Fruit fly (Drosophila melanogaster) whole organism, embryonic: ENCODE results near the gene CG34256.
A peak's percentile ranks its signal among the peaks of the same experiment; 100 is the strongest.

Experiments
- Adf1 ChIP-seq: fragments of 200-800 bp; sonication (Bioruptor generic); IDR thresholded peaks from 2 replicates; pipeline ENCODE4 v1.3.6; 2022; ENCODE audit warnings: missing biosample characterization, missing genetic modification characterization
- CG10959 ChIP-seq: fragments of 200-800 bp; sonication (Bioruptor generic); IDR thresholded peaks from 2 replicates; pipeline ENCODE4 v1.3.6; 2022; ENCODE audit warnings: missing biosample characterization, missing genetic modification characterization
- CG11695 ChIP-seq: fragments of 200-800 bp; sonication (Bioruptor generic); IDR thresholded peaks from 3 replicates; pipeline ENCODE4 v1.3.6; 2022; ENCODE audit warnings: missing biosample characterization, missing genetic modification characterization
- CG12219 ChIP-seq: fragments of 200-800 bp; sonication (Bioruptor generic); optimal IDR thresholded peaks from 3 replicates; lab custom pipeline; 2018; ENCODE audit warnings: missing biosample characterization, mild to moderate bottlenecking, missing genetic modification characterization
- CG12659 ChIP-seq: fragments of 200-800 bp; sonication (Bioruptor generic); optimal IDR thresholded peaks from 3 replicates; lab custom pipeline; 2017; ENCODE audit warnings: mild to moderate bottlenecking, missing biosample characterization, missing genetic modification reagents, missing genetic modification characterization
- CG13775 ChIP-seq: fragments of 200-800 bp; sonication (Bioruptor generic); optimal IDR thresholded peaks from 3 replicates; lab custom pipeline; 2017; ENCODE audit warnings: missing biosample characterization, mild to moderate bottlenecking, missing genetic modification characterization
- CG1529 ChIP-seq: fragments of 200-800 bp; sonication (Bioruptor generic); optimal IDR thresholded peaks from 3 replicates; lab custom pipeline; 2018; ENCODE audit warnings: missing biosample characterization, missing genetic modification characterization
- CG15601 ChIP-seq: fragments of 200-800 bp; sonication (Bioruptor generic); optimal IDR thresholded peaks from 3 replicates; lab custom pipeline; 2019; ENCODE audit warnings: missing biosample characterization, mild to moderate bottlenecking, missing genetic modification characterization, moderate library complexity
- CG16779 ChIP-seq: fragments of 200-800 bp; sonication (Bioruptor generic); IDR thresholded peaks from 2 replicates; pipeline ENCODE4 v1.3.6; 2022; ENCODE audit warnings: missing biosample characterization, missing genetic modification characterization
- CG17186 ChIP-seq: fragments of 200-800 bp; sonication (Bioruptor generic); optimal IDR thresholded peaks from 3 replicates; lab custom pipeline; 2017; ENCODE audit warnings: missing biosample characterization, missing genetic modification reagents, missing genetic modification characterization
- CG17361 ChIP-seq: fragments of 200-800 bp; sonication (Bioruptor generic); IDR thresholded peaks from 3 replicates; pipeline ENCODE4 v1.3.6; 2022; ENCODE audit warnings: missing biosample characterization, missing genetic modification characterization
- CG2875 ChIP-seq: fragments of 200-800 bp; sonication (Bioruptor generic); optimal IDR thresholded peaks from 2 replicates; lab custom pipeline; 2017; ENCODE audit warnings: missing biosample characterization, mild to moderate bottlenecking, missing genetic modification characterization, missing genetic modification reagents
- CG32767 ChIP-seq: fragments of 200-800 bp; sonication (Bioruptor generic); IDR thresholded peaks from 2 replicates; pipeline ENCODE4 v1.3.6; 2022; ENCODE audit warnings: missing biosample characterization, missing genetic modification characterization
- CG33213 ChIP-seq: fragments of 200-800 bp; sonication (Bioruptor generic); optimal IDR thresholded peaks from 3 replicates; lab custom pipeline; 2016; ENCODE audit warnings: missing biosample characterization, missing genetic modification characterization
- CG34224 ChIP-seq: fragments of 200-800 bp; sonication (Bioruptor generic); IDR thresholded peaks from 3 replicates; pipeline ENCODE4 v1.3.6; 2022; ENCODE audit warnings: missing biosample characterization, missing genetic modification characterization; ENCODE audit not compliant: partially characterized antibody
- CG4282 ChIP-seq: fragments of 200-800 bp; sonication (Bioruptor generic); optimal IDR thresholded peaks from 2 replicates; lab custom pipeline; 2016; ENCODE audit warnings: missing biosample characterization, missing genetic modification characterization
- CG4707 ChIP-seq: fragments of 200-800 bp; sonication (Bioruptor generic); optimal IDR thresholded peaks from 2 replicates; lab custom pipeline; 2018; ENCODE audit warnings: missing biosample characterization, mild to moderate bottlenecking, missing genetic modification characterization, moderate library complexity
- CG4854 ChIP-seq: fragments of 200-800 bp; sonication (Bioruptor generic); optimal IDR thresholded peaks from 2 replicates; lab custom pipeline; 2016; ENCODE audit warnings: missing biosample characterization, missing genetic modification characterization, inconsistent platforms
- CG6254 ChIP-seq: fragments of 200-800 bp; sonication (Bioruptor generic); optimal IDR thresholded peaks from 3 replicates; lab custom pipeline; 2017; ENCODE audit warnings: mild to moderate bottlenecking, missing biosample characterization, missing genetic modification reagents, missing genetic modification characterization
- CG6791 ChIP-seq: fragments of 200-800 bp; sonication (Bioruptor generic); IDR thresholded peaks from 3 replicates; pipeline ENCODE4 v1.3.6; 2022; ENCODE audit warnings: missing biosample characterization, missing genetic modification characterization; ENCODE audit not compliant: partially characterized antibody
- CG7987 ChIP-seq: fragments of 200-800 bp; sonication (Bioruptor generic); optimal IDR thresholded peaks from 2 replicates; lab custom pipeline; 2018; ENCODE audit warnings: missing biosample characterization, mild to moderate bottlenecking, missing genetic modification characterization, moderate library complexity
- CG8290 ChIP-seq, 3 experiments: fragments of 200-800 bp; sonication (Bioruptor generic); optimal IDR thresholded peaks; 2 replicates each; lab custom pipeline; 2016 to 2019; ENCODE audit warnings: missing biosample characterization in 3 of 3, missing genetic modification characterization in 3 of 3, mild to moderate bottlenecking in 2 of 3, moderate library complexity in 1 of 3
- CG8359 ChIP-seq: fragments of 200-800 bp; sonication (Bioruptor generic); optimal IDR thresholded peaks from 2 replicates; lab custom pipeline; 2017; ENCODE audit warnings: missing biosample characterization, mild to moderate bottlenecking, missing genetic modification characterization, borderline replicate concordance
- CkIIα-i1 ChIP-seq: fragments of 200-800 bp; sonication (Bioruptor generic); IDR thresholded peaks from 2 replicates; pipeline ENCODE4 v1.3.6; 2022; ENCODE audit warnings: missing biosample characterization, missing genetic modification characterization
- Dad ChIP-seq: fragments of 200-800 bp; sonication (Bioruptor generic); optimal IDR thresholded peaks from 3 replicates; lab custom pipeline; 2016; ENCODE audit warnings: missing biosample characterization, missing genetic modification characterization
- E2f1 ChIP-seq: fragments of 200-800 bp; sonication (Bioruptor generic); IDR thresholded peaks from 2 replicates; pipeline ENCODE4 v1.3.6; 2022; ENCODE audit warnings: missing biosample characterization, missing genetic modification characterization
- Gsc ChIP-seq: fragments of 200-800 bp; sonication (Bioruptor generic); IDR thresholded peaks from 2 replicates; pipeline ENCODE4 v1.3.6; 2022; ENCODE audit warnings: missing biosample characterization, missing genetic modification characterization
- Jarid2 ChIP-seq: fragments of 200-800 bp; sonication (Bioruptor generic); optimal IDR thresholded peaks from 3 replicates; lab custom pipeline; 2017; ENCODE audit warnings: mild to moderate bottlenecking, missing biosample characterization, missing genetic modification reagents, missing genetic modification characterization
- Kr ChIP-seq: fragments of 200-800 bp; sonication (Bioruptor generic); optimal IDR thresholded peaks from 2 replicates; lab custom pipeline; 2017; ENCODE audit warnings: missing biosample characterization, mild to moderate bottlenecking, missing genetic modification characterization
- NFAT ChIP-seq: fragments of 200-800 bp; sonication (Bioruptor generic); IDR thresholded peaks from 2 replicates; pipeline ENCODE4 v1.3.6; 2022; ENCODE audit warnings: missing biosample characterization, missing genetic modification characterization
- NfI ChIP-seq: fragments of 200-800 bp; sonication (Bioruptor generic); optimal IDR thresholded peaks from 3 replicates; lab custom pipeline; 2018; ENCODE audit warnings: missing biosample characterization, mild to moderate bottlenecking, missing genetic modification characterization, moderate library complexity
- Pdp1 ChIP-seq, 2 experiments: fragments of 200-800 bp; sonication (Bioruptor generic); optimal IDR thresholded peaks; 3 replicates each; lab custom pipeline; 2016; ENCODE audit warnings: missing biosample characterization in 2 of 2, missing genetic modification characterization in 2 of 2, mild to moderate bottlenecking in 1 of 2, moderate library complexity in 1 of 2
- Ptx1 ChIP-seq: fragments of 200-800 bp; sonication (Bioruptor generic); IDR thresholded peaks from 2 replicates; pipeline ENCODE4 v1.3.6; 2022; ENCODE audit warnings: missing biosample characterization, missing genetic modification characterization
- Ravus ChIP-seq: fragments of 200-800 bp; sonication (Bioruptor generic); IDR thresholded peaks from 2 replicates; pipeline ENCODE4 v1.3.6; 2022; ENCODE audit warnings: missing biosample characterization, missing genetic modification characterization
- Spps ChIP-seq: fragments of 200-800 bp; sonication (Bioruptor generic); optimal IDR thresholded peaks from 2 replicates; lab custom pipeline; 2018; ENCODE audit warnings: missing biosample characterization, mild to moderate bottlenecking, missing genetic modification characterization
- bsh ChIP-seq, 2 experiments: fragments of 200-800 bp; sonication (Bioruptor generic); optimal IDR thresholded peaks; 2 replicates each; lab custom pipeline; 2017 to 2018; ENCODE audit warnings: mild to moderate bottlenecking in 2 of 2, missing biosample characterization in 2 of 2, missing genetic modification characterization in 2 of 2, moderate library complexity in 1 of 2
- btn ChIP-seq: fragments of 200-800 bp; sonication (Bioruptor generic); optimal IDR thresholded peaks from 2 replicates; lab custom pipeline; 2016; ENCODE audit warnings: missing biosample characterization, missing genetic modification characterization
- cwo ChIP-seq: fragments of 200-800 bp; sonication (Bioruptor generic); optimal IDR thresholded peaks from 3 replicates; lab custom pipeline; 2017; ENCODE audit warnings: missing biosample characterization, missing genetic modification characterization, mild to moderate bottlenecking, moderate library complexity, missing genetic modification reagents
- eve ChIP-seq, 2 experiments: fragments of >200 bp; optimal IDR thresholded peaks; 2 replicates each; lab custom pipeline; 2017; ENCODE audit warnings: missing biosample characterization in 2 of 2, missing genetic modification characterization in 2 of 2
- eyg ChIP-seq: fragments of 200-800 bp; sonication (Bioruptor generic); optimal IDR thresholded peaks from 3 replicates; lab custom pipeline; 2016; ENCODE audit warnings: missing biosample characterization, missing genetic modification characterization
- gce ChIP-seq: fragments of 200-800 bp; sonication (Bioruptor generic); IDR thresholded peaks from 3 replicates; pipeline ENCODE4 v1.3.6; 2022; ENCODE audit warnings: missing biosample characterization, missing genetic modification characterization
- gcm2 ChIP-seq: fragments of 200-800 bp; sonication (Bioruptor generic); optimal IDR thresholded peaks from 2 replicates; lab custom pipeline; 2016; ENCODE audit warnings: missing biosample characterization, missing genetic modification characterization
- jing ChIP-seq: fragments of 200-800 bp; sonication (Bioruptor generic); optimal IDR thresholded peaks from 2 replicates; lab custom pipeline; 2018; ENCODE audit warnings: missing biosample characterization, mild to moderate bottlenecking, missing genetic modification characterization
- kni ChIP-seq: fragments of 200-800 bp; sonication (Bioruptor generic); optimal IDR thresholded peaks from 3 replicates; lab custom pipeline; 2017; ENCODE audit warnings: mild to moderate bottlenecking, missing biosample characterization, missing genetic modification reagents, missing genetic modification characterization
- lbe ChIP-seq: fragments of 200-800 bp; sonication (Bioruptor generic); optimal IDR thresholded peaks from 2 replicates; lab custom pipeline; 2016; ENCODE audit warnings: missing biosample characterization, mild to moderate bottlenecking, missing genetic modification characterization
- pnt ChIP-seq: fragments of 200-800 bp; sonication (Bioruptor generic); optimal IDR thresholded peaks from 3 replicates; lab custom pipeline; 2016; ENCODE audit warnings: missing biosample characterization, missing genetic modification characterization
- prd ChIP-seq, 3 experiments: fragments of >200 bp in 2 of 3; fragments of 200-800 bp in 1 of 3; sonication (Bioruptor generic) in 1 of 3; optimal IDR thresholded peaks in 2 of 3; IDR thresholded peaks in 1 of 3; 2 replicates in 2 of 3; 3 replicates in 1 of 3; pipeline versions ENCODE4 v1.3.6 to Lab custom; 2017 to 2022; ENCODE audit warnings: missing biosample characterization in 1 of 3, missing genetic modification characterization in 1 of 3
- rib ChIP-seq: fragments of 200-800 bp; sonication (Bioruptor generic); IDR thresholded peaks from 2 replicates; pipeline ENCODE4 v1.3.6; 2022; ENCODE audit warnings: missing biosample characterization, missing genetic modification characterization
- sob ChIP-seq: fragments of 200-800 bp; sonication (Bioruptor generic); IDR thresholded peaks from 2 replicates; pipeline ENCODE4 v1.3.6; 2022; ENCODE audit warnings: missing biosample characterization, missing genetic modification characterization
- tna ChIP-seq: fragments of 200-800 bp; sonication (Bioruptor generic); IDR thresholded peaks from 2 replicates; pipeline ENCODE4 v1.3.6; 2022; ENCODE audit warnings: missing biosample characterization, missing genetic modification characterization; ENCODE audit not compliant: partially characterized antibody

The CG34256 gene

DNA sequence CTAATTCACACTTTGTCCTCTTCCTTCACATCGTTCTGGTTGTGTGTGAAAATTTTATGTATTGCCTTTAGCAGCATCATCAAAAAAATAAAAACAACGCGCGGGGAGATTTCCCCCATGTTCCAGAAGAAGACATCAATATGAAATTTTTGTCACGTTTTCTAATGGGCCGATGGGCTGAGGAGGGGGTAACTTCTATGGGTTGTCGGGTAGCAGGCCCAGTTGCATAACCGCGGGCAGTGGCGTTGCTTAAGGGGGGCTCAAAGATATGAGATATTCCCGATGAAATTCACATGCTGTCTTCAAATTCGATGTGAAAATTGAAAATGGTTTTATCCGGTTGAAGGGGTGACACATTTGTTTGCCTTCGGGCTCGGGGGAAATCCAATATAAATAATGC lies 28.8 kb upstream of the CG34256 start (continued):
- no peak for TF ChIP-seq btn (GFP tag; lab: Kevin White, UChicago)
- TF ChIP-seq CG2875 = no peak
- TF ChIP-seq CG10959 (GFP tag; lab: Robert Waterston, UW) = no peak
- no peak for TF ChIP-seq CG8290 (GFP tag; optimal IDR thresholded peaks at IDR 0.05; lab: Kevin White, UChicago)
- peak in 1 of 2 experiments; percentile 56 for TF ChIP-seq CG8290 (tag; optimal IDR thresholded peaks at IDR 0.05; lab: Kevin White, UChicago)
- TF ChIP-seq CkIIα-i1 (GFP tag; lab: Robert Waterston, UW) = no peak
- TF ChIP-seq eve (GFP tag; optimal IDR thresholded peaks at IDR 0.05; lab: Kevin White, UChicago) = no peak
- TF ChIP-seq CG6791 (GFP tag; lab: Robert Waterston, UW) = no peak
- peak in 1 of 2 experiments; percentile 96 for TF ChIP-seq Pdp1 (GFP tag; optimal IDR thresholded peaks at IDR 0.05; lab: Kevin White, UChicago)
- no peak for TF ChIP-seq CG8359 (GFP tag; lab: Kevin White, UChicago)
- no peak for TF ChIP-seq CG15601
- TF ChIP-seq Gsc = no peak
- no peak for TF ChIP-seq tna (GFP tag; lab: Robert Waterston, UW)
- no peak for TF ChIP-seq CG17186 (GFP tag; lab: Kevin White, UChicago)
- TF ChIP-seq Ravus (GFP tag; lab: Robert Waterston, UW) = no peak
- no peak for TF ChIP-seq jing
- TF ChIP-seq CG12659 (GFP tag; lab: Kevin White, UChicago) = peak; percentile 1
- no peak for TF ChIP-seq bsh (GFP tag; optimal IDR thresholded peaks at IDR 0.05; lab: Kevin White, UChicago)
- TF ChIP-seq rib = peak; percentile 42; the same call in 1 of the 2 replicates
- TF ChIP-seq eyg (GFP tag; lab: Kevin White, UChicago) = no peak
- TF ChIP-seq CG6254 (GFP tag; lab: Kevin White, UChicago) = no peak
- TF ChIP-seq CG7987 (GFP tag; lab: Kevin White, UChicago) = no peak
- no peak for TF ChIP-seq gce (GFP tag; lab: Robert Waterston, UW)
- TF ChIP-seq prd (optimal IDR thresholded peaks at IDR 0.05; lab: Kevin White, UChicago) = no peak
- 0 out of 3 replicates have a peak, but pooled peaks have one; percentile 11 for TF ChIP-seq prd (GFP tag; IDR thresholded peaks at IDR 0.05; lab: Robert Waterston, UW)
- TF ChIP-seq CG12219 = no peak
- TF ChIP-seq CG34224 (GFP tag; lab: Robert Waterston, UW) = no peak
- no peak for TF ChIP-seq CG11695 (GFP tag; lab: Robert Waterston, UW)
- TF ChIP-seq NFAT = no peak
- no peak for TF ChIP-seq Kr
- no peak for TF ChIP-seq pnt (GFP tag; lab: Kevin White, UChicago)
- no peak for TF ChIP-seq Dad (GFP tag; lab: Kevin White, UChicago)
- TF ChIP-seq CG1529 (GFP tag; lab: Kevin White, UChicago) = peak; percentile 40
- no peak for TF ChIP-seq Jarid2
- no peak for TF ChIP-seq Adf1 (GFP tag; lab: Robert Waterston, UW)
- no peak for TF ChIP-seq CG32767 (GFP tag; lab: Robert Waterston, UW)
- no peak for TF ChIP-seq lbe (GFP tag; lab: Kevin White, UChicago)
- no peak for TF ChIP-seq CG4707 (GFP tag; lab: Kevin White, UChicago)
- no peak for TF ChIP-seq E2f1
- TF ChIP-seq CG17361 (GFP tag; lab: Robert Waterston, UW) = no peak
- no peak for TF ChIP-seq gcm2 (GFP tag; lab: Kevin White, UChicago)
- no peak for TF ChIP-seq Spps (tag; lab: Kevin White, UChicago)
- TF ChIP-seq CG4854 = no peak
- no peak for TF ChIP-seq CG4282 (GFP tag; lab: Kevin White, UChicago)
- TF ChIP-seq CG13775 (GFP tag; lab: Kevin White, UChicago) = no peak
- TF ChIP-seq CG33213 (GFP tag; lab: Kevin White, UChicago) = no peak
- peak; percentile 77 for TF ChIP-seq cwo
- TF ChIP-seq CG16779 (GFP tag; lab: Robert Waterston, UW) = no peak
- no peak for TF ChIP-seq NfI (GFP tag; lab: Kevin White, UChicago)
- no peak for TF ChIP-seq Ptx1 (GFP tag; lab: Robert Waterston, UW)
- no peak for TF ChIP-seq sob (GFP tag; lab: Robert Waterston, UW)
- no peak for TF ChIP-seq kni
